Fruit fly (Drosophila melanogaster) whole organism, embryonic: ENCODE data around the gene CG17646.
A peak's percentile ranks its signal among the peaks of the same experiment; 100 is the strongest.

ENCODE experiments used
- Ada2b ChIP-seq: fragments of 200-800 bp; sonication (Bioruptor generic); IDR thresholded peaks from 2 replicates; pipeline ENCODE4 v1.3.6; 2022; ENCODE audit warnings: missing biosample characterization, missing genetic modification characterization
- CG10366 ChIP-seq: fragments of 200-800 bp; sonication (Bioruptor generic); IDR thresholded peaks from 2 replicates; pipeline ENCODE4 v1.3.6; 2022; ENCODE audit warnings: missing biosample characterization, missing genetic modification characterization
- CG11504 ChIP-seq: fragments of 200-800 bp; sonication (Bioruptor generic); optimal IDR thresholded peaks from 3 replicates; lab custom pipeline; 2019; ENCODE audit warnings: missing biosample characterization, mild to moderate bottlenecking, missing genetic modification characterization, moderate library complexity
- CG11696 ChIP-seq: fragments of 200-800 bp; sonication (Bioruptor generic); IDR thresholded peaks from 2 replicates; pipeline ENCODE4 v1.3.6; 2022; ENCODE audit warnings: missing biosample characterization, missing genetic modification characterization
- CG12744 ChIP-seq: fragments of 200-800 bp; sonication (Bioruptor generic); optimal IDR thresholded peaks from 2 replicates; lab custom pipeline; 2016; ENCODE audit warnings: missing biosample characterization, missing genetic modification characterization
- CG13123 ChIP-seq: fragments of 200-800 bp; sonication (Bioruptor generic); optimal IDR thresholded peaks from 2 replicates; lab custom pipeline; 2016; ENCODE audit warnings: missing biosample characterization, missing genetic modification characterization
- CG15011 ChIP-seq: fragments of 200-800 bp; sonication (Bioruptor generic); optimal IDR thresholded peaks from 3 replicates; lab custom pipeline; 2018; ENCODE audit warnings: missing biosample characterization, mild to moderate bottlenecking, missing genetic modification characterization
- CG15269 ChIP-seq: fragments of 200-800 bp; sonication (Bioruptor generic); optimal IDR thresholded peaks from 2 replicates; lab custom pipeline; 2018; ENCODE audit warnings: missing biosample characterization, mild to moderate bottlenecking, missing genetic modification characterization, moderate library complexity
- CG18764 ChIP-seq: fragments of 200-800 bp; sonication (Bioruptor generic); optimal IDR thresholded peaks from 3 replicates; lab custom pipeline; 2016; ENCODE audit warnings: missing biosample characterization, missing genetic modification characterization
- CG2129 ChIP-seq: fragments of 200-800 bp; sonication (Bioruptor generic); IDR thresholded peaks from 2 replicates; pipeline ENCODE4 v1.3.6; 2022; ENCODE audit warnings: missing biosample characterization, missing genetic modification characterization; ENCODE audit not compliant: partially characterized antibody
- CG2202 ChIP-seq: fragments of 200-800 bp; sonication (Bioruptor generic); optimal IDR thresholded peaks from 2 replicates; lab custom pipeline; 2018; ENCODE audit warnings: missing biosample characterization, mild to moderate bottlenecking, missing genetic modification characterization
- CG2678 ChIP-seq: fragments of 200-800 bp; sonication (Bioruptor generic); optimal IDR thresholded peaks from 3 replicates; lab custom pipeline; 2019; ENCODE audit warnings: missing biosample characterization, mild to moderate bottlenecking, missing genetic modification characterization, moderate library complexity
- CG4360 ChIP-seq: fragments of 200-800 bp; sonication (Bioruptor generic); IDR thresholded peaks from 2 replicates; pipeline ENCODE4 v1.3.6; 2022; ENCODE audit warnings: missing biosample characterization, missing genetic modification characterization
- CG4707 ChIP-seq: fragments of 200-800 bp; sonication (Bioruptor generic); optimal IDR thresholded peaks from 2 replicates; lab custom pipeline; 2018; ENCODE audit warnings: missing biosample characterization, mild to moderate bottlenecking, missing genetic modification characterization, moderate library complexity
- CG4730 ChIP-seq: fragments of 200-800 bp; sonication (Bioruptor generic); IDR thresholded peaks from 2 replicates; pipeline ENCODE4 v1.3.6; 2022; ENCODE audit warnings: missing biosample characterization, missing genetic modification characterization
- CG6175 ChIP-seq: fragments of 200-800 bp; sonication (Bioruptor generic); IDR thresholded peaks from 3 replicates; pipeline ENCODE4 v1.3.6; 2022; ENCODE audit warnings: missing biosample characterization, missing genetic modification characterization
- CG7556 ChIP-seq: fragments of 200-800 bp; sonication (Bioruptor generic); optimal IDR thresholded peaks from 2 replicates; lab custom pipeline; 2017; ENCODE audit warnings: missing biosample characterization, mild to moderate bottlenecking, missing genetic modification characterization
- CG8359 ChIP-seq: fragments of 200-800 bp; sonication (Bioruptor generic); optimal IDR thresholded peaks from 2 replicates; lab custom pipeline; 2017; ENCODE audit warnings: missing biosample characterization, mild to moderate bottlenecking, missing genetic modification characterization, borderline replicate concordance
- CG9932 ChIP-seq: fragments of 200-800 bp; sonication (Bioruptor generic); IDR thresholded peaks from 2 replicates; pipeline ENCODE4 v1.3.6; 2022; ENCODE audit warnings: missing biosample characterization, missing genetic modification characterization
- Camta ChIP-seq: fragments of 200-800 bp; sonication (Bioruptor generic); optimal IDR thresholded peaks from 2 replicates; lab custom pipeline; 2016; ENCODE audit warnings: missing biosample characterization, missing genetic modification characterization
- Dad ChIP-seq: fragments of 200-800 bp; sonication (Bioruptor generic); optimal IDR thresholded peaks from 3 replicates; lab custom pipeline; 2016; ENCODE audit warnings: missing biosample characterization, missing genetic modification characterization
- Deaf1 ChIP-seq: fragments of 200-800 bp; optimal IDR thresholded peaks from 3 replicates; lab custom pipeline; 2019; ENCODE audit warnings: missing biosample characterization, mild to moderate bottlenecking, missing genetic modification characterization, moderate library complexity
- Dp ChIP-seq: fragments of 200-800 bp; sonication (Bioruptor generic); optimal IDR thresholded peaks from 2 replicates; lab custom pipeline; 2018; ENCODE audit warnings: missing biosample characterization, mild to moderate bottlenecking, missing genetic modification characterization, moderate library complexity
- Hr3 ChIP-seq: fragments of 200-800 bp; sonication (Bioruptor generic); optimal IDR thresholded peaks from 3 replicates; lab custom pipeline; 2016; ENCODE audit warnings: missing biosample characterization, missing genetic modification characterization
- NFAT ChIP-seq: fragments of 200-800 bp; sonication (Bioruptor generic); IDR thresholded peaks from 2 replicates; pipeline ENCODE4 v1.3.6; 2022; ENCODE audit warnings: missing biosample characterization, missing genetic modification characterization
- Poxn ChIP-seq: fragments of 200-800 bp; sonication (Bioruptor generic); IDR thresholded peaks from 2 replicates; pipeline ENCODE4 v1.3.6; 2022; ENCODE audit warnings: missing biosample characterization, missing genetic modification characterization
- Ssrp ChIP-seq: fragments of 200-800 bp; sonication (Bioruptor generic); optimal IDR thresholded peaks from 2 replicates; lab custom pipeline; 2018; ENCODE audit warnings: missing biosample characterization, mild to moderate bottlenecking, missing genetic modification characterization, moderate library complexity
- TFAM ChIP-seq: fragments of 200-800 bp; sonication (Bioruptor generic); optimal IDR thresholded peaks from 2 replicates; lab custom pipeline; 2017; ENCODE audit warnings: missing biosample characterization, missing genetic modification characterization, inconsistent platforms
- Taf1 ChIP-seq: fragments of 200-800 bp; sonication (Bioruptor generic); IDR thresholded peaks from 2 replicates; pipeline ENCODE4 v1.3.6; 2022; ENCODE audit warnings: missing biosample characterization, missing genetic modification characterization
- ase ChIP-seq: fragments of 200-800 bp; sonication (Bioruptor generic); IDR thresholded peaks from 3 replicates; pipeline ENCODE4 v1.3.6; 2022; ENCODE audit warnings: missing biosample characterization, missing genetic modification characterization
- cas ChIP-seq: fragments of 200-800 bp; sonication (Bioruptor generic); IDR thresholded peaks from 2 replicates; pipeline ENCODE4 v1.3.6; 2022; ENCODE audit warnings: missing biosample characterization, missing genetic modification characterization
- cg ChIP-seq: fragments of 200-800 bp; sonication (Bioruptor generic); optimal IDR thresholded peaks from 3 replicates; lab custom pipeline; 2019; ENCODE audit warnings: missing biosample characterization, mild to moderate bottlenecking, missing genetic modification characterization, moderate library complexity
- chif ChIP-seq, 2 experiments: fragments of 200-800 bp; sonication (Bioruptor generic); optimal IDR thresholded peaks; 3 replicates each; lab custom pipeline; 2016; ENCODE audit warnings: missing biosample characterization in 2 of 2, missing genetic modification characterization in 2 of 2
- dan ChIP-seq: fragments of 200-800 bp; sonication (Bioruptor generic); IDR thresholded peaks from 2 replicates; pipeline ENCODE4 v1.3.6; 2022; ENCODE audit warnings: missing biosample characterization, missing genetic modification characterization
- ftz-f1 ChIP-seq: fragments of 200-800 bp; sonication (Bioruptor generic); optimal IDR thresholded peaks from 2 replicates; lab custom pipeline; 2016; ENCODE audit warnings: missing biosample characterization, missing genetic modification characterization
- gcm ChIP-seq: fragments of 200-800 bp; sonication (Bioruptor generic); optimal IDR thresholded peaks from 2 replicates; lab custom pipeline; 2019; ENCODE audit warnings: missing biosample characterization, mild to moderate bottlenecking, missing genetic modification characterization, moderate library complexity
- hkb ChIP-seq, 2 experiments: fragments of 200-800 bp in 1 of 2; fragments of >200 bp in 1 of 2; sonication (Bioruptor generic) in 1 of 2; IDR thresholded peaks in 1 of 2; optimal IDR thresholded peaks in 1 of 2; 2 replicates each; pipeline versions ENCODE4 v1.3.6 to Lab custom; 2017 to 2022; ENCODE audit warnings: missing biosample characterization in 1 of 2, missing genetic modification characterization in 1 of 2
- klu ChIP-seq: fragments of 200-800 bp; sonication (Bioruptor generic); IDR thresholded peaks from 2 replicates; pipeline ENCODE4 v1.3.6; 2022; ENCODE audit warnings: missing biosample characterization, missing genetic modification characterization
- lab ChIP-seq: fragments of 200-800 bp; sonication (Bioruptor generic); optimal IDR thresholded peaks from 3 replicates; lab custom pipeline; 2017; ENCODE audit warnings: missing biosample characterization, missing genetic modification characterization, mild to moderate bottlenecking, moderate library complexity, missing genetic modification reagents
- lilli ChIP-seq: fragments of 200-800 bp; sonication (Bioruptor generic); optimal IDR thresholded peaks from 3 replicates; lab custom pipeline; 2016; ENCODE audit warnings: missing biosample characterization, missing genetic modification characterization
- lola ChIP-seq, 3 experiments: fragments of >200 bp in 2 of 3; fragments of 200-800 bp in 1 of 3; sonication (Bioruptor generic) in 1 of 3; optimal IDR thresholded peaks; 2 replicates each; lab custom pipeline; 2017 to 2019; ENCODE audit warnings: missing biosample characterization in 3 of 3, missing genetic modification characterization in 3 of 3, mild to moderate bottlenecking in 1 of 3, moderate library complexity in 1 of 3
- nmo ChIP-seq: fragments of 200-800 bp; sonication (Bioruptor generic); optimal IDR thresholded peaks from 2 replicates; lab custom pipeline; 2018; ENCODE audit warnings: missing biosample characterization, mild to moderate bottlenecking, missing genetic modification characterization, moderate library complexity
- odd ChIP-seq: fragments of 200-800 bp; sonication (Bioruptor generic); optimal IDR thresholded peaks from 2 replicates; lab custom pipeline; 2017; ENCODE audit warnings: missing biosample characterization, mild to moderate bottlenecking, missing genetic modification characterization
- otp ChIP-seq: fragments of 200-800 bp; sonication (Bioruptor generic); IDR thresholded peaks from 3 replicates; pipeline ENCODE4, ENCODE4 v1.3.6; 2022; ENCODE audit warnings: missing biosample characterization, missing genetic modification characterization
- sd ChIP-seq: fragments of 200-800 bp; sonication (Bioruptor generic); optimal IDR thresholded peaks from 3 replicates; lab custom pipeline; 2018; ENCODE audit warnings: missing biosample characterization, mild to moderate bottlenecking, missing genetic modification characterization, moderate library complexity
- sug ChIP-seq: fragments of 200-800 bp; optimal IDR thresholded peaks from 2 replicates; lab custom pipeline; 2019; ENCODE audit warnings: missing biosample characterization, mild to moderate bottlenecking, missing genetic modification characterization, moderate library complexity
- tap ChIP-seq: fragments of 200-800 bp; optimal IDR thresholded peaks from 3 replicates; lab custom pipeline; 2019; ENCODE audit warnings: missing biosample characterization, mild to moderate bottlenecking, missing genetic modification characterization, moderate library complexity
- vvl ChIP-seq: fragments of 200-800 bp; sonication (Bioruptor generic); IDR thresholded peaks from 2 replicates; pipeline ENCODE4 v1.3.6; 2022; ENCODE audit warnings: missing biosample characterization, missing genetic modification characterization
- wdn ChIP-seq: fragments of 200-800 bp; sonication (Bioruptor generic); IDR thresholded peaks from 2 replicates; pipeline ENCODE4 v1.3.6; 2022; ENCODE audit warnings: missing biosample characterization, missing genetic modification characterization
- wor ChIP-seq: fragments of 200-800 bp; sonication (Bioruptor generic); IDR thresholded peaks from 2 replicates; pipeline ENCODE4 v1.3.6; 2022; ENCODE audit warnings: missing biosample characterization, missing genetic modification characterization

CG17646 gene

DNA sequence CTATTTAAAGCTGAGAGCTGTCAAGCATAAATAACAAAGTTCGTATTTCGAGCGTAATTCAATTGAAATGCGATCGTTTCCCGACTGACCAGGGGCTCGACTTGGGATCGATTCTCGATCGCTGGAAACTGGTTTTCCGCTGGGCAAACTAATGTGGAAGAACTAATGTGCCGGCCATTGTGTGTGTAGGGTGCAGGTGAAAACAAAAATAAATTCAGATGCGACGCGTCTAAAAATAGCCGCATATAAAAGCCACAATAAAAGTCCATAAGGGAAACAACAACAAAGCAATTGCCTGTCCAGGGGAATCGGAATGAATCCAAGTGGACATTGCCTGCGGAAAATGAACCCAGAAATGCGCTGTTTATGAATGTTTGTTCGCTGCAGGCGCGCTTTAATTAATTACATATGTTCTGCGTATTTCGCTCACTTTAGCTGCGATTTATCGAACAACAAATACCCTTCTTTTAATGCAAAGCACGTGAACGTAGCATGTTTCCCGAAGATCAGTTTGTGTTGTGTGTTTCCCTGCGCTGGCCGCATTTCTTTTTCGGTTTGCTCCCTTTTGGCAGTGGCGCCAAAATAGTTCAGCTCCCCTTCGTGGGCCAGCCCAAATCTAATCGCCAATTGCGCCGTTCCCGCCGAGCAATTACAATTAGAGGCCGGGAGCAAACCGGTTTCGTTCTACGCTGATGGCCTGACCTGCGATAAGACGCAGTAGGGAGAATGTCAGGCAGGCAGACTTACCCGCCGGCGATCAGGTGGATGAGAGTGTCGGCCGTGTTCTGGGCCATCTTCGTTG lies 9.0 kb upstream of the CG17646 start (continued):
- TF ChIP-seq CG2129 (GFP tag; lab: Robert Waterston, UW) (no peak), CG4360 (peak; percentile 66), CG11696 (no peak), lilli (peak; percentile 39), tap (tag; lab: Kevin White, UChicago) (no peak), CG10366 (GFP tag; lab: Robert Waterston, UW) (no peak), CG18764 (GFP tag; lab: Kevin White, UChicago) (no peak), sug (peak; percentile 78), odd (no peak), chif (GFP tag; optimal IDR thresholded peaks at IDR 0.05; lab: Kevin White, UChicago) (no peak), CG15011 (GFP tag; lab: Kevin White, UChicago) (no peak), wor (GFP tag; lab: Robert Waterston, UW) (no peak), CG4730 (no peak), CG11504 (peak; percentile 43), CG12744 (GFP tag; lab: Kevin White, UChicago) (no peak), CG2202 (peak; percentile 30), CG13123 (GFP tag; lab: Kevin White, UChicago) (no peak), klu (no peak), ftz-f1 (GFP tag; lab: Kevin White, UChicago) (no peak), Deaf1 (tag; lab: Kevin White, UChicago) (peak; percentile 37), lola (GFP tag; optimal IDR thresholded peaks at IDR 0.05; lab: Kevin White, UChicago) (peak in 1 of 3 experiments; percentile 22), CG8359 (GFP tag; lab: Kevin White, UChicago) (no peak), Dad (GFP tag; lab: Kevin White, UChicago) (peak; percentile 4), otp (GFP tag; lab: Robert Waterston, UW) (no peak), hkb (optimal IDR thresholded peaks at IDR 0.05; lab: Kevin White, UChicago) (no peak), hkb (GFP tag; IDR thresholded peaks at IDR 0.05; lab: Robert Waterston, UW) (no peak), CG9932 (peak; percentile 30), cas (no peak), Ada2b (GFP tag; lab: Robert Waterston, UW) (no peak), Taf1 (GFP tag; lab: Robert Waterston, UW) (no peak), cg (GFP tag; lab: Kevin White, UChicago) (no peak), TFAM (GFP tag; lab: Kevin White, UChicago) (no peak), NFAT (no peak), nmo (GFP tag; lab: Kevin White, UChicago) (no peak), dan (no peak), Hr3 (GFP tag; lab: Kevin White, UChicago) (no peak), CG15269 (tag; lab: Kevin White, UChicago) (peak; percentile 50), ase (GFP tag; lab: Robert Waterston, UW) (no peak), gcm (GFP tag; lab: Kevin White, UChicago) (no peak), lab (GFP tag; lab: Kevin White, UChicago) (peak; percentile 20), CG2678 (tag; lab: Kevin White, UChicago) (peak; percentile 49), CG6175 (GFP tag; lab: Robert Waterston, UW) (no peak), Dp (GFP tag; lab: Kevin White, UChicago) (no peak), CG4707 (GFP tag; lab: Kevin White, UChicago) (no peak), wdn (GFP tag; lab: Robert Waterston, UW) (no peak), Poxn (no peak), sd (peak; percentile 50), vvl (GFP tag; lab: Robert Waterston, UW) (no peak), CG7556 (GFP tag; lab: Kevin White, UChicago) (no peak), Ssrp (tag; lab: Kevin White, UChicago) (no peak), Camta (GFP tag; lab: Kevin White, UChicago) (no peak)
